Worm (Caenorhabditis elegans) whole organism, L4 larva: Measurements from ENCODE around the gene C12D5.5.

ENCODE experiments used
- ceh-28 ChIP-seq: fragments of 150-350 bp; optimal IDR thresholded peaks from 2 replicates; lab custom pipeline; 2014; ENCODE audit warnings: missing biosample characterization, missing genetic modification reagents, missing genetic modification characterization
- daf-12 ChIP-seq: fragments of 150-350 bp; optimal IDR thresholded peaks from 2 replicates; lab custom pipeline; 2014; ENCODE audit warnings: missing biosample characterization, missing genetic modification reagents, missing genetic modification characterization
- dmd-6 ChIP-seq: fragments of 200-800 bp; sonication (Bioruptor generic); IDR thresholded peaks from 2 replicates; pipeline ENCODE4 v1.3.6; 2022; ENCODE audit warnings: missing genetic modification reagents, missing genetic modification characterization, missing compliant biosample characterization
- lin-13 ChIP-seq: fragments of 150-350 bp; optimal IDR thresholded peaks from 2 replicates; lab custom pipeline; 2014; ENCODE audit warnings: missing biosample characterization, missing genetic modification reagents, missing genetic modification characterization
- lin-15B ChIP-seq: fragments of 150-350 bp; sonication (generic microtip); optimal IDR thresholded peaks from 3 replicates; lab custom pipeline; 2014; ENCODE audit warnings: missing biosample characterization, missing genetic modification characterization
- lir-3 ChIP-seq: sonication (generic microtip); optimal IDR thresholded peaks from 2 replicates; lab custom pipeline; 2016; ENCODE audit warnings: mild to moderate bottlenecking, missing genetic modification characterization, missing compliant biosample characterization
- lsy-2 ChIP-seq, 2 experiments: fragments of 150-350 bp in 1 of 2; sonication (generic microtip) in 1 of 2; optimal IDR thresholded peaks; 2 replicates each; lab custom pipeline; 2014 to 2017; ENCODE audit warnings: missing biosample characterization in 2 of 2, missing genetic modification characterization in 2 of 2
- nhr-77 ChIP-seq: fragments of 150-350 bp; optimal IDR thresholded peaks from 2 replicates; lab custom pipeline; 2014; ENCODE audit warnings: missing biosample characterization, missing genetic modification characterization
- unc-62 ChIP-seq, 3 experiments: fragments of 150-350 bp in 1 of 3; sonication (generic microtip); optimal IDR thresholded peaks in 2 of 3; peaks in 1 of 3; 1 replicate in 1 of 3; 2 replicates in 2 of 3; lab custom pipeline; 2014 to 2017; ENCODE audit warnings: missing biosample characterization in 3 of 3, missing genetic modification characterization in 3 of 3, missing genetic modification reagents in 3 of 3, missing genotype in 1 of 3
- zip-2 ChIP-seq: fragments of 150-350 bp; optimal IDR thresholded peaks from 2 replicates; lab custom pipeline; 2014; ENCODE audit warnings: missing biosample characterization, missing genetic modification characterization
- ztf-11 ChIP-seq: fragments of 150-350 bp; optimal IDR thresholded peaks from 2 replicates; lab custom pipeline; 2014; ENCODE audit warnings: missing biosample characterization, missing genetic modification characterization

DNA sequence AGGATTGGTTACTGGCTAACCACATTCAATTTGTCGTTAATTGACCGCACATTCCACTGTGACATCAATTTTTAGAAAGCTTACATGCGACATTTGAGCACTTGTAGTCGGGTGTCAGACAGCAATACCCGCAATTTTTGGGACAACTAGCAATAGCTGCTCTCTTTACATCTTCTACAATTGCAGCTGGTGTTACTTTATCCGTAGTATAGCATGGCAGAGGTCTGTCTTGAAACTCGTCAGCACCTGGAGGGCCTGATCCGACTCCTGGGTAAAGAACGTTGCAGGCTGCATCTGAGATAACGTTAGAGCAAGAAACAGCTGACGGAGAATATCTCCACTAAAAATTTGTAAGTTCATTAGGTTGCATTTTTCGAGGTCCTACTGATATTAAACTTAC lies 28.7 kb upstream of the C12D5.5 start:
- peak in 1 of 2 experiments; percentile 76 for TF ChIP-seq unc-62 (GFP tag; optimal IDR thresholded peaks at IDR 0.05 in 1 of 2; lab: Kevin White, UChicago)
- TF ChIP-seq unc-62 (tag; optimal IDR thresholded peaks at IDR 0.05; lab: Kevin White, UChicago) = no peak
- no peak for TF ChIP-seq zip-2 (tag; lab: Kevin White, UChicago)
- TF ChIP-seq lin-13 = no peak
- TF ChIP-seq dmd-6 (GFP tag; lab: Robert Waterston, UW) = no peak
- TF ChIP-seq lin-15B (tag; lab: Kevin White, UChicago) = no peak
- no peak for TF ChIP-seq lsy-2 (tag; optimal IDR thresholded peaks at IDR 0.05; lab: Kevin White, UChicago)
- TF ChIP-seq ceh-28 (tag; lab: Kevin White, UChicago) = no peak
- TF ChIP-seq ztf-11 (tag; lab: Kevin White, UChicago) = no peak
- no peak for TF ChIP-seq nhr-77
- no peak for TF ChIP-seq lir-3
- TF ChIP-seq daf-12 = no peak
